Worm (Caenorhabditis elegans) whole organism, L3 larva: ENCODE results near the gene sax-7.

ENCODE experiments used
- ama-1 ChIP-seq: fragments of 150-350 bp; optimal IDR thresholded peaks from 2 replicates; lab custom pipeline; 2018
- elt-2 ChIP-seq: sonication (generic microtip); optimal IDR thresholded peaks from 2 replicates; lab custom pipeline; 2016; ENCODE audit warnings: missing genetic modification reagents, mild to moderate bottlenecking, missing genetic modification characterization, missing compliant biosample characterization
- jun-1 ChIP-seq: fragments of 150-350 bp; optimal IDR thresholded peaks from 2 replicates; lab custom pipeline; 2014; ENCODE audit warnings: missing biosample characterization, missing genetic modification reagents, missing genetic modification characterization
- nhr-237 ChIP-seq: fragments of 150-350 bp; optimal IDR thresholded peaks from 2 replicates; lab custom pipeline; 2014; ENCODE audit warnings: missing biosample characterization, missing genetic modification characterization
- nhr-28 ChIP-seq: fragments of 150-350 bp; optimal IDR thresholded peaks from 2 replicates; lab custom pipeline; 2014; ENCODE audit warnings: missing biosample characterization, missing genetic modification characterization
- nhr-76 ChIP-seq: fragments of 150-350 bp; sonication (generic microtip); optimal IDR thresholded peaks from 5 replicates; lab custom pipeline; 2014; ENCODE audit warnings: missing biosample characterization, missing genetic modification characterization
- skn-1 ChIP-seq: fragments of 150-350 bp; optimal IDR thresholded peaks from 2 replicates; lab custom pipeline; 2014; ENCODE audit warnings: missing biosample characterization, missing genetic modification characterization
- snpc-4 ChIP-seq: fragments of 150-350 bp; optimal IDR thresholded peaks from 2 replicates; lab custom pipeline; 2014; ENCODE audit warnings: missing biosample characterization, missing genetic modification characterization
- unc-62 ChIP-seq: fragments of 150-350 bp; sonication (generic microtip); optimal IDR thresholded peaks from 4 replicates; lab custom pipeline; 2014; ENCODE audit warnings: missing biosample characterization, missing genetic modification reagents, missing genetic modification characterization

- TF ChIP-seq skn-1 (tag; lab: Kevin White, UChicago) (no peak), nhr-237 (tag; lab: Kevin White, UChicago) (no peak), elt-2 (tag; lab: Kevin White, UChicago) (no peak), nhr-28 (tag; lab: Kevin White, UChicago) (no peak), nhr-76 (no peak), jun-1 (tag; lab: Kevin White, UChicago) (no peak), ama-1 (no peak), unc-62 (GFP tag; lab: Kevin White, UChicago) (no peak), snpc-4 (tag; lab: Kevin White, UChicago) (no peak)
Observed at ce11 chrIV:8036492-8036891, 26.0 kb upstream of the sax-7 start.
